Worm (Caenorhabditis elegans) whole organism, L3 larva: ENCODE results near the gene F26A1.3.

ENCODE experiments used
- ama-1 ChIP-seq: fragments of 150-350 bp; optimal IDR thresholded peaks from 2 replicates; lab custom pipeline; 2018
- nhr-11 ChIP-seq: fragments of 150-350 bp; optimal IDR thresholded peaks from 2 replicates; lab custom pipeline; 2014; ENCODE audit warnings: missing biosample characterization, missing genetic modification characterization

DNA sequence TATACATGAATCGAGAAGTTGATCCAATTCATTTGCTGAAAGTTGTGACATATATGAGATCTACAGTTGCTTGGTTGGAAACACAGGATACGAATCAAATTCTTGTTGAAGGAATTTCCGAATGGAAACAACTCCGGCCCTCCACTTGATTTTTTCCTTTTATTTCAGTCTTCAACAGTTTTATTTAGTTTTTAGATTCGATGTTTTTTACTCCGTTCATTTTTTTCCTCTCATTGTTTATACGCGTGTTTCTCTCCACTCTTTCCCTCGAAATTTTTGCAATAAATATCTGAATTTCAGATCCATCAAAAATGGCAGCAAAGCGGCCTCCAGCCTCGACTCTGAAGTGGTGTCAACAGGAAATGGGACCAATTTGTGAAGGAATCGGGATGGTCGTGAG, 36.4 kb downstream of the F26A1.3 start, which contains the start of gene coq-8:
- TF ChIP-seq nhr-11 (no peak), ama-1 (lab: Kevin White, UChicago) (no peak)
